Worm (Caenorhabditis elegans) whole organism, L4 larva: ENCODE data around the gene T28A8.2.
A peak's percentile ranks its signal among the peaks of the same experiment; 100 is the strongest.

Source experiments
- F10B5.3 ChIP-seq: sonication (generic microtip); optimal IDR thresholded peaks from 2 replicates; lab custom pipeline; 2016; ENCODE audit warnings: mild to moderate bottlenecking, missing genetic modification characterization, missing compliant biosample characterization
- F44E2.7 ChIP-seq: fragments of 200-800 bp; sonication (Bioruptor generic); IDR thresholded peaks from 2 replicates; pipeline ENCODE4 v2.1.2; 2022; ENCODE audit warnings: missing genetic modification characterization, missing compliant biosample characterization
- F49E8.2 ChIP-seq: sonication (generic microtip); optimal IDR thresholded peaks from 2 replicates; lab custom pipeline; 2016; ENCODE audit warnings: missing compliant biosample characterization, mild to moderate bottlenecking, missing genetic modification characterization, borderline replicate concordance
- T20F7.1 ChIP-seq: fragments of 200-800 bp; sonication (Bioruptor generic); optimal IDR thresholded peaks from 2 replicates; lab custom pipeline; 2018; ENCODE audit warnings: mild to moderate bottlenecking, missing genetic modification characterization, missing compliant biosample characterization
- Y105C5A.15 ChIP-seq: fragments of 200-800 bp; sonication (Bioruptor generic); IDR thresholded peaks from 2 replicates; pipeline ENCODE4 v1.3.6; 2022; ENCODE audit warnings: missing genetic modification characterization, missing compliant biosample characterization
- Y75B8A.6 ChIP-seq: fragments of 200-800 bp; sonication (Bioruptor generic); IDR thresholded peaks from 2 replicates; pipeline ENCODE4 v1.3.6; 2022; ENCODE audit warnings: missing genetic modification reagents, missing genetic modification characterization, missing compliant biosample characterization
- ZK337.2 ChIP-seq: fragments of 200-800 bp; sonication (Bioruptor generic); IDR thresholded peaks from 2 replicates; pipeline ENCODE4 v1.3.6; 2022; ENCODE audit warnings: missing genetic modification reagents, missing genetic modification characterization, missing compliant biosample characterization
- ZK546.5 ChIP-seq, 2 experiments: sonication (generic microtip); optimal IDR thresholded peaks; 2 replicates each; lab custom pipeline; 2017; ENCODE audit warnings: missing biosample characterization in 2 of 2, missing genetic modification characterization in 2 of 2
- attf-4 ChIP-seq: sonication (generic microtip); optimal IDR thresholded peaks from 3 replicates; lab custom pipeline; 2017; ENCODE audit warnings: missing biosample characterization, missing genetic modification characterization
- ceh-28 ChIP-seq: fragments of 150-350 bp; optimal IDR thresholded peaks from 2 replicates; lab custom pipeline; 2014; ENCODE audit warnings: missing biosample characterization, missing genetic modification reagents, missing genetic modification characterization
- ceh-32 ChIP-seq: sonication (generic microtip); optimal IDR thresholded peaks from 2 replicates; lab custom pipeline; 2016; ENCODE audit warnings: mild to moderate bottlenecking, missing genetic modification characterization, missing compliant biosample characterization; ENCODE audit not compliant: poor library complexity
- ceh-44 ChIP-seq: fragments of 200-800 bp; sonication (Bioruptor generic); IDR thresholded peaks from 2 replicates; pipeline ENCODE4 v1.3.6; 2022; ENCODE audit warnings: missing genetic modification reagents, missing genetic modification characterization, missing compliant biosample characterization
- ceh-82 ChIP-seq: sonication (generic microtip); optimal IDR thresholded peaks from 2 replicates; lab custom pipeline; 2017; ENCODE audit warnings: missing biosample characterization, missing genetic modification characterization
- cey-2 ChIP-seq: sonication (generic microtip); optimal IDR thresholded peaks from 3 replicates; lab custom pipeline; 2017; ENCODE audit warnings: missing genetic modification characterization, mild to moderate bottlenecking, missing compliant biosample characterization, antibody characterized with exemption, borderline replicate concordance; ENCODE audit not compliant: insufficient read depth
- ctbp-1 ChIP-seq: fragments of 200-800 bp; sonication (Bioruptor generic); IDR thresholded peaks from 2 replicates; pipeline ENCODE4 v1.3.6; 2022; ENCODE audit warnings: missing genetic modification reagents, missing genetic modification characterization, missing compliant biosample characterization
- daf-16 ChIP-seq, 3 experiments: sonication (generic microtip); optimal IDR thresholded peaks; 2 replicates each; lab custom pipeline; 2016 to 2017; ENCODE audit warnings: missing genetic modification characterization in 3 of 3, missing genetic modification reagents in 3 of 3, mild to moderate bottlenecking in 2 of 3, missing compliant biosample characterization in 2 of 3, missing biosample characterization in 1 of 3, moderate library complexity in 1 of 3
- daf-19 ChIP-seq: fragments of 200-800 bp; sonication (Bioruptor generic); conservative IDR thresholded peaks from 2 replicates; pipeline ENCODE4 v1.3.6; 2022; ENCODE audit warnings: missing genetic modification characterization, missing compliant biosample characterization
- daf-8 ChIP-seq: fragments of 200-800 bp; sonication (Bioruptor generic); IDR thresholded peaks from 2 replicates; pipeline ENCODE4 v1.3.6; 2022; ENCODE audit warnings: missing genetic modification characterization, missing compliant biosample characterization
- dmd-6 ChIP-seq: fragments of 200-800 bp; sonication (Bioruptor generic); IDR thresholded peaks from 2 replicates; pipeline ENCODE4 v1.3.6; 2022; ENCODE audit warnings: missing genetic modification reagents, missing genetic modification characterization, missing compliant biosample characterization
- dmd-8 ChIP-seq: fragments of 200-800 bp; sonication (Bioruptor generic); IDR thresholded peaks from 2 replicates; pipeline ENCODE4 v1.3.6; 2022; ENCODE audit warnings: missing genetic modification characterization, missing compliant biosample characterization
- dmd-9 ChIP-seq: fragments of 200-800 bp; sonication (Bioruptor generic); IDR thresholded peaks from 2 replicates; pipeline ENCODE4 v1.3.6; 2022; ENCODE audit warnings: missing genetic modification reagents, missing genetic modification characterization, missing compliant biosample characterization
- egl-27 ChIP-seq: sonication (generic microtip); optimal IDR thresholded peaks from 3 replicates; lab custom pipeline; 2017; ENCODE audit warnings: missing biosample characterization, missing genetic modification reagents, missing genetic modification characterization
- egl-43 ChIP-seq: fragments of 200-800 bp; sonication (Bioruptor generic); IDR thresholded peaks from 2 replicates; pipeline ENCODE4 v1.3.6; 2022; ENCODE audit warnings: missing genetic modification reagents, missing genetic modification characterization, missing compliant biosample characterization
- fkh-10 ChIP-seq: fragments of 150-350 bp; optimal IDR thresholded peaks from 2 replicates; lab custom pipeline; 2014; ENCODE audit warnings: missing biosample characterization, missing genetic modification reagents, missing genetic modification characterization
- hlh-11 ChIP-seq: fragments of 200-800 bp; sonication (Bioruptor generic); optimal IDR thresholded peaks from 2 replicates; lab custom pipeline; 2018; ENCODE audit warnings: mild to moderate bottlenecking, missing genetic modification characterization, missing compliant biosample characterization
- jun-1 ChIP-seq: fragments of 150-350 bp; optimal IDR thresholded peaks from 2 replicates; lab custom pipeline; 2014; ENCODE audit warnings: missing biosample characterization, missing genetic modification reagents, missing genetic modification characterization
- lin-13 ChIP-seq: fragments of 150-350 bp; optimal IDR thresholded peaks from 2 replicates; lab custom pipeline; 2014; ENCODE audit warnings: missing biosample characterization, missing genetic modification reagents, missing genetic modification characterization
- lin-38 ChIP-seq: fragments of 200-800 bp; sonication (Bioruptor generic); IDR thresholded peaks from 2 replicates; pipeline ENCODE4 v1.3.6; 2022; ENCODE audit warnings: missing genetic modification reagents, missing genetic modification characterization, missing compliant biosample characterization
- lsy-2 ChIP-seq, 2 experiments: fragments of 150-350 bp in 1 of 2; sonication (generic microtip) in 1 of 2; optimal IDR thresholded peaks; 2 replicates each; lab custom pipeline; 2014 to 2017; ENCODE audit warnings: missing biosample characterization in 2 of 2, missing genetic modification characterization in 2 of 2
- madf-5 ChIP-seq, 2 experiments: fragments of 200-800 bp; sonication (Bioruptor generic); IDR thresholded peaks; 2 replicates each; pipeline ENCODE4 v1.3.6; 2022; ENCODE audit warnings: missing compliant biosample characterization in 2 of 2, missing genetic modification characterization in 2 of 2
- mes-2 ChIP-seq: sonication (generic microtip); optimal IDR thresholded peaks from 2 replicates; lab custom pipeline; 2016; ENCODE audit warnings: missing genotype, mild to moderate bottlenecking, missing genetic modification characterization, missing compliant biosample characterization; ENCODE audit not compliant: poor library complexity, severe bottlenecking
- mxl-3 ChIP-seq: fragments of 200-800 bp; sonication (Bioruptor generic); optimal IDR thresholded peaks from 2 replicates; lab custom pipeline; 2018; ENCODE audit warnings: mild to moderate bottlenecking, missing genetic modification characterization, missing compliant biosample characterization
- nhr-10 ChIP-seq: fragments of 150-350 bp; optimal IDR thresholded peaks from 2 replicates; lab custom pipeline; 2014; ENCODE audit warnings: missing biosample characterization, missing genetic modification characterization
- nhr-25 ChIP-seq: sonication (generic microtip); optimal IDR thresholded peaks from 2 replicates; lab custom pipeline; 2017; ENCODE audit warnings: missing genetic modification characterization, mild to moderate bottlenecking, missing compliant biosample characterization, antibody characterized with exemption, moderate library complexity, borderline replicate concordance; ENCODE audit not compliant: insufficient read depth
- nhr-28 ChIP-seq: fragments of 150-350 bp; optimal IDR thresholded peaks from 2 replicates; lab custom pipeline; 2014; ENCODE audit warnings: missing biosample characterization, missing genetic modification characterization
- nhr-41 ChIP-seq: fragments of 200-800 bp; sonication (Bioruptor generic); IDR thresholded peaks from 2 replicates; pipeline ENCODE4 v1.3.6; 2022; ENCODE audit warnings: missing genetic modification reagents, missing genetic modification characterization, missing compliant biosample characterization
- nhr-42 ChIP-seq: fragments of 200-800 bp; sonication (Bioruptor generic); IDR thresholded peaks from 2 replicates; pipeline ENCODE4 v1.3.6; 2022; ENCODE audit warnings: missing genetic modification characterization, missing compliant biosample characterization
- pqm-1 ChIP-seq: sonication (generic microtip); optimal IDR thresholded peaks from 2 replicates; lab custom pipeline; 2017; ENCODE audit warnings: missing biosample characterization, missing genetic modification characterization
- sdz-12 ChIP-seq: fragments of 200-800 bp; sonication (Bioruptor generic); optimal IDR thresholded peaks from 2 replicates; lab custom pipeline; 2018; ENCODE audit warnings: mild to moderate bottlenecking, missing genetic modification characterization, missing compliant biosample characterization
- skn-1 ChIP-seq: fragments of 150-350 bp; optimal IDR thresholded peaks from 2 replicates; lab custom pipeline; 2014; ENCODE audit warnings: missing biosample characterization, missing genetic modification characterization
- snpc-4 ChIP-seq: fragments of 150-350 bp; optimal IDR thresholded peaks from 2 replicates; lab custom pipeline; 2014; ENCODE audit warnings: missing biosample characterization, missing genetic modification characterization
- spr-1 ChIP-seq: sonication (generic microtip); optimal IDR thresholded peaks from 2 replicates; lab custom pipeline; 2016; ENCODE audit warnings: mild to moderate bottlenecking, missing genetic modification characterization, missing compliant biosample characterization
- spr-3 ChIP-seq: fragments of 200-800 bp; sonication (Bioruptor generic); optimal IDR thresholded peaks from 2 replicates; lab custom pipeline; 2018; ENCODE audit warnings: mild to moderate bottlenecking, missing genetic modification characterization, missing compliant biosample characterization
- tag-97 ChIP-seq: fragments of 200-800 bp; sonication (Bioruptor generic); IDR thresholded peaks from 2 replicates; pipeline ENCODE4 v1.3.6; 2022; ENCODE audit warnings: missing genetic modification characterization, missing compliant biosample characterization
- unc-62 ChIP-seq, 3 experiments: fragments of 150-350 bp in 1 of 3; sonication (generic microtip); optimal IDR thresholded peaks in 2 of 3; peaks in 1 of 3; 1 replicate in 1 of 3; 2 replicates in 2 of 3; lab custom pipeline; 2014 to 2017; ENCODE audit warnings: missing biosample characterization in 3 of 3, missing genetic modification characterization in 3 of 3, missing genetic modification reagents in 3 of 3, missing genotype in 1 of 3
- zag-1 ChIP-seq: fragments of 150-350 bp; optimal IDR thresholded peaks from 2 replicates; lab custom pipeline; 2014; ENCODE audit warnings: missing biosample characterization, missing genetic modification characterization
- zfp-3 ChIP-seq: fragments of 200-800 bp; sonication (Bioruptor generic); conservative IDR thresholded peaks from 2 replicates; pipeline ENCODE4 v1.3.6; 2022; ENCODE audit warnings: missing genetic modification reagents, missing genetic modification characterization, missing compliant biosample characterization

The T28A8.2 gene

DNA sequence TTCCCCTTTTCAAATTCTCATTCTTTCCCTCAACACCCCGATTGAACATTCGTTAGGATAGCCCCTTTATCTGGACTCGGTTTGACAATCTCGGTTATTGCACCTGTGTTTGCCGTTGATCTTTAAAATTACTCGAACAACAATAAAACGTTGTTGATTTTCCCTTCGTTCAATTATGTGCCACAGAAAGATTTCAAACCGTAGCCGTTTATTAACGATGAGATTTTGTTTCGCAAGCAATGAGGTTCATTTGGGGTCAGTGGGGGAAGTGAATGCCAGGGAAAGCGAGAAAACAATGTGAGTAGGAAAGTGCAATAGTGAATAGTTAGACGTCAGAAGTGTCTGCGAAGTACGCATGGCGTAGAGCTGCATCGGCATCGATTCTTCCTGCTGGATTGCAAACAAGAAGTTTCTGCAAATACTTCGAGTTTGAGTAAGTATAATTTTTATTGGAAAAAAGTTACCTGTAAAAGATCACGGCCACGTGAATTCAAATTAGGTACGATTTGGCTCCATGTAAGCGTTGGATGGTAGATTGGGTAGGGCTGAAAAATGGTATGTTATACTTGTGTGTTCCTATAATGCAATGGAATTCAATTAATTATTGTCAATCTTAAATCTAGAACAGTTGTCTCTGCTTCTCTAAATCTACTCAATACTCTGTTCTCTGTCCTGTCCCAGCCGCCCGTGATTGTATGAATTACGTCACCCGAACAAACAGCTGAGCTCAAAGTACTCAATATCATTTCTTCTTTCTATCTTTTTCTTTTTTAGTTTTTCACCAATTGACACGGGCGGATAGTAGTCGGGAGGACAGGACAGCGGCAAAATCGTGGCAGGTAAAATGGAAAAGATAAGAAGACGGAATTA, 30.7 kb downstream of the T28A8.2 start, which contains the start of gene kel-3:
kel-3 (plus strand) TSS at position 328 of the 870 bp plus-strand sequence.
- TF ChIP-seq daf-19 (GFP tag; lab: Robert Waterston, UW) (no peak; the same call in 1 of the 2 replicates), cey-2 (tag; lab: Kevin White, UChicago) (peak; percentile 63), nhr-28 (tag; lab: Kevin White, UChicago) (peak; percentile 91), zfp-3 (peak; percentile 96), dmd-6 (GFP tag; lab: Robert Waterston, UW) (peak; percentile 88), Y105C5A.15 (GFP tag; lab: Robert Waterston, UW) (peak; percentile 83), lin-38 (peak; percentile 80), dmd-9 (GFP tag; lab: Robert Waterston, UW) (peak; percentile 67), nhr-41 (GFP tag; lab: Robert Waterston, UW) (no peak; the same call in 1 of the 2 replicates), F10B5.3 (tag; lab: Kevin White, UChicago) (peak; percentile 76), ctbp-1 (GFP tag; lab: Robert Waterston, UW) (peak; percentile 79), mxl-3 (GFP tag; lab: Kevin White, UChicago) (no peak), egl-43 (GFP tag; lab: Robert Waterston, UW) (peak; percentile 70), spr-1 (tag; lab: Kevin White, UChicago) (peak; percentile 58), sdz-12 (GFP tag; lab: Kevin White, UChicago) (peak; percentile 97), mes-2 (peak; percentile 70), jun-1 (no peak), ceh-82 (tag; lab: Kevin White, UChicago) (no peak), F44E2.7 (GFP tag; lab: Robert Waterston, UW) (no peak), ceh-32 (tag; lab: Kevin White, UChicago) (no peak), daf-16 (GFP tag; optimal IDR thresholded peaks at IDR 0.05; lab: Kevin White, UChicago) (peak; percentile 50 to 61), daf-16 (tag; optimal IDR thresholded peaks at IDR 0.05; lab: Kevin White, UChicago) (peak; percentile 79), hlh-11 (tag; lab: Kevin White, UChicago) (peak; percentile 98), lsy-2 (tag; optimal IDR thresholded peaks at IDR 0.05; lab: Kevin White, UChicago) (peak; percentile 63 to 86), ZK337.2 (no peak), nhr-25 (tag; lab: Kevin White, UChicago) (no peak), tag-97 (GFP tag; lab: Robert Waterston, UW) (no peak), skn-1 (no peak), ZK546.5 (tag; optimal IDR thresholded peaks at IDR 0.05; lab: Kevin White, UChicago) (peak in 1 of 2 experiments; percentile 63), ceh-44 (GFP tag; lab: Robert Waterston, UW) (peak; percentile 6; the same call in 1 of the 2 replicates), daf-8 (GFP tag; lab: Robert Waterston, UW) (peak; percentile 34; the same call in 1 of the 2 replicates), ceh-28 (tag; lab: Kevin White, UChicago) (no peak), Y75B8A.6 (GFP tag; lab: Robert Waterston, UW) (peak; percentile 70; the same call in 1 of the 2 replicates), F49E8.2 (tag; lab: Kevin White, UChicago) (peak; percentile 92), dmd-8 (GFP tag; lab: Robert Waterston, UW) (peak; percentile 78; the same call in 1 of the 2 replicates), T20F7.1 (peak; percentile 65), pqm-1 (tag; lab: Kevin White, UChicago) (peak; percentile 93), lin-13 (GFP tag; lab: Kevin White, UChicago) (peak; percentile 82), snpc-4 (tag; lab: Kevin White, UChicago) (no peak), unc-62 (GFP tag; optimal IDR thresholded peaks at IDR 0.05 in 1 of 2; lab: Kevin White, UChicago) (peak in 1 of 2 experiments; percentile 91), unc-62 (tag; optimal IDR thresholded peaks at IDR 0.05; lab: Kevin White, UChicago) (no peak), nhr-10 (peak; percentile 69), nhr-42 (peak; percentile 86), spr-3 (GFP tag; lab: Kevin White, UChicago) (peak; percentile 74), zag-1 (tag; lab: Kevin White, UChicago) (no peak), madf-5 (GFP tag; IDR thresholded peaks at IDR 0.05; lab: Robert Waterston, UW) (peak in 1 of 2 experiments; percentile 81; a peak in 2 of 4 replicates), egl-27 (tag; lab: Kevin White, UChicago) (no peak), attf-4 (tag; lab: Kevin White, UChicago) (peak; percentile 34), fkh-10 (GFP tag; lab: Kevin White, UChicago) (no peak)
